Fruit fly (Drosophila melanogaster): ENCODE results near the gene GILT2.

GILT2 gene

DNA sequence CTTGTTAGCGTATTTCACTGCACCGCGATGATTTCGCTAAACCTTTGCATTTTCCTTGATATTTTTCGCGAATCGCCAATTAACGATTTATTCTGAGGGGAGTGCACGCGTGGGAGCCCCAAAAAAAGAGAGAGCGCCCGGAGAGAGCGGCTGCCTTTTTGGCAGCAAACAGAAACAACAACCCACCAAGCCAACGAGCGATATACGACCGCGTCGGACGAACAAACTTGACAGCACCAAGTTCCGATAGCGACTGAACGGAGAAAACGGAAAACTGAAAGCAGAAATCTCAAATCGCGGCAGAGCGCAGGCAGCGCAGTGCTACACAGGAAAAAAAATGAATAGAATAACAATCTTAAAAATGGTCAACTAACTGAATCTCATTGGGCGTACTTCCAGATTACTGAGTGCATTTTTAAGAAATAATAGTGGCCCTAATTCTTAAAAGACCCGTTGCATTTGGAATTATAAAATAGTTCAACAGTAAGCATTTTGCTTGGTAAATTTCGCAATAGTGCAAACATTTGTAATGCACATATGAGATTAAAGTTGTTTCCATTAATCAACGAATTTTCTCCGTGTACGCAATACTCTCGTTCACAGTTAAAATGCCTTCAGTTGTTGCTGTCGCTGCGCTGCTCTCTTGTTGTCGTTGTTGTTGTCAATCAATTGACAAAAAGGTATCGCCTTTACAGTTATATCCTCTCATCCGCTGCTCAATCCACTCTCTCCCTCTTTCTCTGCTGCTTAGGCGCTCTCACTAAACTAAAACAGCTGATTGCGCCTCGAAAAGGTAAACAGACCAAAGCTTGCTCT lies 9.1 kb upstream of the GILT2 start, which contains the start of gene CG31145 (continued):
- TF ChIP-seq BtbVII (GFP tag; optimal IDR thresholded peaks at IDR 0.05) (peak; percentile 99), CG11247 (GFP tag; IDR thresholded peaks at IDR 0.05) (peak; percentile 98), jumu (GFP tag; optimal IDR thresholded peaks at IDR 0.05) (peak; percentile 99), insv (GFP tag; optimal IDR thresholded peaks at IDR 0.05) (peak; percentile 76 to 83), CG1233 (GFP tag; optimal IDR thresholded peaks at IDR 0.05) (peak; percentile 99), PHDP (tag; optimal IDR thresholded peaks at IDR 0.05) (peak; percentile 100), CG13296 (GFP tag; optimal IDR thresholded peaks at IDR 0.05) (peak; percentile 99), Bteb2 (GFP tag; optimal IDR thresholded peaks at IDR 0.05) (peak; percentile 100), pnt (GFP tag; optimal IDR thresholded peaks at IDR 0.05) (peak; percentile 99), tio (GFP tag; optimal IDR thresholded peaks at IDR 0.05) (peak; percentile 100), lbe (GFP tag; optimal IDR thresholded peaks at IDR 0.05) (peak; percentile 97), MBD-R2 (GFP tag; IDR thresholded peaks at IDR 0.05) (peak; percentile 98), gsb-n (tag; optimal IDR thresholded peaks at IDR 0.05) (peak; percentile 98), Dad (GFP tag; optimal IDR thresholded peaks at IDR 0.05) (peak; percentile 99), en (GFP tag; optimal IDR thresholded peaks at IDR 0.05) (peak; percentile 99), dati (GFP tag; IDR thresholded peaks at IDR 0.05) (peak; percentile 94), Hey (tag; optimal IDR thresholded peaks at IDR 0.05) (peak; percentile 96), CG2875 (GFP tag; optimal IDR thresholded peaks at IDR 0.05) (peak; percentile 99), CG1603 (tag; optimal IDR thresholded peaks at IDR 0.05) (peak; percentile 98), bigmax (GFP tag; optimal IDR thresholded peaks at IDR 0.05) (peak; percentile 83), CG6654 (GFP tag; optimal IDR thresholded peaks at IDR 0.05) (peak; percentile 96), Trl (optimal IDR thresholded peaks at IDR 0.05) (peak; percentile 87 to 96), Trl (GFP tag; optimal IDR thresholded peaks at IDR 0.05) (peak; percentile 99), Sox100B (GFP tag; optimal IDR thresholded peaks at IDR 0.05) (peak; percentile 100), Elba2 (GFP tag; optimal IDR thresholded peaks at IDR 0.05) (peak; percentile 87), Hmr (GFP tag; optimal IDR thresholded peaks at IDR 0.05) (peak; percentile 100), salm (tag; optimal IDR thresholded peaks at IDR 0.05) (peak; percentile 99), Nf-YC (tag; optimal IDR thresholded peaks at IDR 0.05) (peak; percentile 93), CG16779 (GFP tag; IDR thresholded peaks at IDR 0.05) (peak; percentile 96), run (tag; optimal IDR thresholded peaks at IDR 0.05) (peak; percentile 99), usp (GFP tag; optimal IDR thresholded peaks at IDR 0.05) (no peak), ap (GFP tag; IDR thresholded peaks at IDR 0.05) (peak; percentile 98), Xrp1 (GFP tag; IDR thresholded peaks at IDR 0.05) (peak; percentile 99), btn (GFP tag; optimal IDR thresholded peaks at IDR 0.05) (peak; percentile 99), repo (GFP tag; optimal IDR thresholded peaks at IDR 0.05) (peak; percentile 99), hbn (GFP tag; IDR thresholded peaks at IDR 0.05; ENCODE audit: partially characterized antibody) (no peak; the same call in 1 of the 2 replicates), CG6175 (GFP tag; IDR thresholded peaks at IDR 0.05) (peak; percentile 98), ham (GFP tag; IDR thresholded peaks at IDR 0.05) (peak; percentile 99), CG30431 (GFP tag; optimal IDR thresholded peaks at IDR 0.05) (peak; percentile 99), CG10147 (GFP tag; optimal IDR thresholded peaks at IDR 0.05) (peak; percentile 99), Spps (tag; optimal IDR thresholded peaks at IDR 0.05) (peak; percentile 97), CG17359 (tag; optimal IDR thresholded peaks at IDR 0.05) (peak; percentile 100), fd3F (GFP tag; optimal IDR thresholded peaks at IDR 0.05) (peak; percentile 99), Oli (tag; optimal IDR thresholded peaks at IDR 0.05) (peak; percentile 100), CG7928 (GFP tag; optimal IDR thresholded peaks at IDR 0.05) (peak; percentile 86), CG8281 (tag; optimal IDR thresholded peaks at IDR 0.05) (peak; percentile 95), Antp (GFP tag; optimal IDR thresholded peaks at IDR 0.05) (peak; percentile 99), CG7271 (tag; optimal IDR thresholded peaks at IDR 0.05) (peak; percentile 92), CG34224 (GFP tag; IDR thresholded peaks at IDR 0.05; ENCODE audit: partially characterized antibody) (peak; percentile 34; the same call in 2 of the 3 replicates)
